Fruit fly (Drosophila melanogaster) whole organism, embryonic: Measurements from ENCODE around the gene Pp4-19C.

Experiments used
- ATbp ChIP-seq: fragments of 200-800 bp; sonication (Bioruptor generic); optimal IDR thresholded peaks from 2 replicates; lab custom pipeline; 2017; ENCODE audit warnings: missing biosample characterization, mild to moderate bottlenecking, missing genetic modification characterization, missing genetic modification reagents
- Atf-2 ChIP-seq: fragments of 200-800 bp; sonication (Bioruptor generic); optimal IDR thresholded peaks from 2 replicates; lab custom pipeline; 2016; ENCODE audit warnings: missing biosample characterization, missing genetic modification characterization
- CG10543 ChIP-seq: fragments of 200-800 bp; sonication (Bioruptor generic); optimal IDR thresholded peaks from 3 replicates; lab custom pipeline; 2017; ENCODE audit warnings: missing biosample characterization, mild to moderate bottlenecking, missing genetic modification characterization, moderate library complexity
- CG10959 ChIP-seq: fragments of 200-800 bp; sonication (Bioruptor generic); IDR thresholded peaks from 2 replicates; pipeline ENCODE4 v1.3.6; 2022; ENCODE audit warnings: missing biosample characterization, missing genetic modification characterization
- CG12744 ChIP-seq: fragments of 200-800 bp; sonication (Bioruptor generic); optimal IDR thresholded peaks from 2 replicates; lab custom pipeline; 2016; ENCODE audit warnings: missing biosample characterization, missing genetic modification characterization
- CG13624 ChIP-seq: fragments of 200-800 bp; sonication (Bioruptor generic); optimal IDR thresholded peaks from 2 replicates; lab custom pipeline; 2016; ENCODE audit warnings: missing biosample characterization, missing genetic modification characterization
- CG14014 ChIP-seq: fragments of 200-800 bp; sonication (Bioruptor generic); IDR thresholded peaks from 2 replicates; pipeline ENCODE4 v1.3.6; 2022; ENCODE audit warnings: missing biosample characterization, missing genetic modification characterization
- CG14860 ChIP-seq: fragments of 200-800 bp; sonication (Bioruptor generic); IDR thresholded peaks from 3 replicates; pipeline ENCODE4 v1.3.6; 2022; ENCODE audit warnings: missing biosample characterization, missing genetic modification characterization; ENCODE audit not compliant: partially characterized antibody
- CG15011 ChIP-seq: fragments of 200-800 bp; sonication (Bioruptor generic); optimal IDR thresholded peaks from 3 replicates; lab custom pipeline; 2018; ENCODE audit warnings: missing biosample characterization, mild to moderate bottlenecking, missing genetic modification characterization
- CG17568 ChIP-seq: fragments of 200-800 bp; sonication (Bioruptor generic); optimal IDR thresholded peaks from 2 replicates; lab custom pipeline; 2018; ENCODE audit warnings: missing biosample characterization, mild to moderate bottlenecking, missing genetic modification characterization, moderate library complexity
- CG17612 ChIP-seq: fragments of 200-800 bp; sonication (Bioruptor generic); IDR thresholded peaks from 2 replicates; pipeline ENCODE4 v1.3.6; 2022; ENCODE audit warnings: missing biosample characterization, missing genetic modification characterization
- CG18262 ChIP-seq: fragments of 200-800 bp; optimal IDR thresholded peaks from 3 replicates; lab custom pipeline; 2019; ENCODE audit warnings: missing biosample characterization, mild to moderate bottlenecking, missing genetic modification characterization, moderate library complexity
- CG2116 ChIP-seq: fragments of 200-800 bp; sonication (Bioruptor generic); optimal IDR thresholded peaks from 3 replicates; lab custom pipeline; 2018; ENCODE audit warnings: missing biosample characterization, mild to moderate bottlenecking, missing genetic modification characterization
- CG2199 ChIP-seq: fragments of 200-800 bp; sonication (Bioruptor generic); IDR thresholded peaks from 3 replicates; pipeline ENCODE4 v1.3.6; 2022; ENCODE audit warnings: missing biosample characterization, missing genetic modification characterization
- CG31224 ChIP-seq: fragments of 200-800 bp; sonication (Bioruptor generic); IDR thresholded peaks from 2 replicates; pipeline ENCODE4 v1.3.6; 2022; ENCODE audit warnings: missing biosample characterization, missing genetic modification characterization
- CG31441 ChIP-seq: fragments of 200-800 bp; sonication (Bioruptor generic); IDR thresholded peaks from 2 replicates; pipeline ENCODE4 v1.3.6; 2022; ENCODE audit warnings: missing biosample characterization, missing genetic modification characterization
- CG3838 ChIP-seq: fragments of 200-800 bp; sonication (Bioruptor generic); optimal IDR thresholded peaks from 3 replicates; lab custom pipeline; 2016; ENCODE audit warnings: missing biosample characterization, missing genetic modification characterization
- CG42726 ChIP-seq: fragments of 200-800 bp; sonication (Bioruptor generic); IDR thresholded peaks from 2 replicates; pipeline ENCODE4 v1.3.6; 2022; ENCODE audit warnings: missing biosample characterization, missing genetic modification characterization; ENCODE audit not compliant: partially characterized antibody
- CG8765 ChIP-seq: fragments of 200-800 bp; sonication (Bioruptor generic); IDR thresholded peaks from 2 replicates; pipeline ENCODE4 v1.3.6; 2022; ENCODE audit warnings: missing biosample characterization, missing genetic modification characterization
- CG9215 ChIP-seq: fragments of 200-800 bp; sonication (Bioruptor generic); IDR thresholded peaks from 2 replicates; pipeline ENCODE4 v1.3.6; 2022; ENCODE audit warnings: missing biosample characterization, missing genetic modification characterization
- CG9609 ChIP-seq: fragments of 200-800 bp; sonication (Bioruptor generic); optimal IDR thresholded peaks from 3 replicates; lab custom pipeline; 2016; ENCODE audit warnings: missing biosample characterization, missing genetic modification characterization
- CG9876 ChIP-seq: fragments of 200-800 bp; sonication (Bioruptor generic); optimal IDR thresholded peaks from 2 replicates; lab custom pipeline; 2016; ENCODE audit warnings: missing biosample characterization, missing genetic modification characterization
- CrebB ChIP-seq: fragments of 200-800 bp; sonication (Bioruptor generic); optimal IDR thresholded peaks from 3 replicates; lab custom pipeline; 2018; ENCODE audit warnings: missing biosample characterization, mild to moderate bottlenecking, missing genetic modification characterization
- Dbx ChIP-seq: fragments of 200-800 bp; sonication (Bioruptor generic); IDR thresholded peaks from 3 replicates; pipeline ENCODE4 v1.3.6; 2022; ENCODE audit warnings: missing biosample characterization, missing genetic modification characterization
- Dek ChIP-seq: fragments of 200-800 bp; sonication (Bioruptor generic); optimal IDR thresholded peaks from 3 replicates; lab custom pipeline; 2019; ENCODE audit warnings: missing biosample characterization, mild to moderate bottlenecking, missing genetic modification characterization, moderate library complexity
- Fer1 ChIP-seq: fragments of 200-800 bp; sonication (Bioruptor generic); optimal IDR thresholded peaks from 2 replicates; lab custom pipeline; 2017; ENCODE audit warnings: missing biosample characterization, mild to moderate bottlenecking, missing genetic modification characterization
- Hmx ChIP-seq: fragments of 200-800 bp; sonication (Bioruptor generic); optimal IDR thresholded peaks from 2 replicates; lab custom pipeline; 2016; ENCODE audit warnings: missing biosample characterization, missing genetic modification characterization
- Hr51 ChIP-seq, 2 experiments: fragments of 200-800 bp; sonication (Bioruptor generic); optimal IDR thresholded peaks; 2 replicates in 1 of 2; 3 replicates in 1 of 2; lab custom pipeline; 2016 to 2018; ENCODE audit warnings: missing biosample characterization in 2 of 2, missing genetic modification characterization in 2 of 2, mild to moderate bottlenecking in 1 of 2, moderate library complexity in 1 of 2
- Hsf ChIP-seq: fragments of 200-800 bp; sonication (Bioruptor generic); optimal IDR thresholded peaks from 3 replicates; lab custom pipeline; 2016; ENCODE audit warnings: missing biosample characterization, missing genetic modification characterization
- Med ChIP-seq: fragments of 200-800 bp; sonication (Bioruptor generic); peaks from one replicate; lab custom pipeline; 2016; ENCODE audit warnings: missing biosample characterization, missing genetic modification characterization, mild to moderate bottlenecking, inconsistent platforms, moderate library complexity
- Side ChIP-seq: fragments of 200-800 bp; sonication (Bioruptor generic); optimal IDR thresholded peaks from 2 replicates; lab custom pipeline; 2016; ENCODE audit warnings: missing biosample characterization, missing genetic modification characterization
- Sry-β ChIP-seq: fragments of 200-800 bp; sonication (Bioruptor generic); optimal IDR thresholded peaks from 2 replicates; lab custom pipeline; 2018; ENCODE audit warnings: missing biosample characterization, mild to moderate bottlenecking, missing genetic modification characterization, moderate library complexity
- Usf ChIP-seq: fragments of 200-800 bp; sonication (Bioruptor generic); optimal IDR thresholded peaks from 2 replicates; lab custom pipeline; 2017; ENCODE audit warnings: missing genotype, missing biosample characterization, missing genetic modification characterization
- Vsx1 ChIP-seq: fragments of 200-800 bp; sonication (Bioruptor generic); optimal IDR thresholded peaks from 2 replicates; lab custom pipeline; 2017; ENCODE audit warnings: missing biosample characterization, mild to moderate bottlenecking, missing genetic modification characterization, missing genetic modification reagents
- al ChIP-seq: fragments of 200-800 bp; sonication (Bioruptor generic); IDR thresholded peaks from 2 replicates; pipeline ENCODE4 v1.3.6; 2022; ENCODE audit warnings: missing biosample characterization, missing genetic modification characterization
- ato ChIP-seq: fragments of 200-800 bp; sonication (Bioruptor generic); IDR thresholded peaks from 2 replicates; pipeline ENCODE4 v1.3.6; 2022; ENCODE audit warnings: missing biosample characterization, missing genetic modification characterization; ENCODE audit not compliant: partially characterized antibody
- cg ChIP-seq: fragments of 200-800 bp; sonication (Bioruptor generic); optimal IDR thresholded peaks from 3 replicates; lab custom pipeline; 2019; ENCODE audit warnings: missing biosample characterization, mild to moderate bottlenecking, missing genetic modification characterization, moderate library complexity
- chm ChIP-seq: fragments of 200-800 bp; sonication (Bioruptor generic); IDR thresholded peaks from 2 replicates; pipeline ENCODE4 v1.3.6; 2022; ENCODE audit warnings: missing biosample characterization, missing genetic modification characterization
- dm ChIP-seq: fragments of 200-800 bp; sonication (Bioruptor generic); optimal IDR thresholded peaks from 3 replicates; lab custom pipeline; 2016; ENCODE audit warnings: missing biosample characterization, missing genetic modification characterization
- dmrt99B ChIP-seq: fragments of 200-800 bp; sonication (Bioruptor generic); optimal IDR thresholded peaks from 2 replicates; lab custom pipeline; 2018; ENCODE audit warnings: missing biosample characterization, mild to moderate bottlenecking, missing genetic modification characterization, moderate library complexity
- gfzf ChIP-seq: fragments of 200-800 bp; sonication (Bioruptor generic); optimal IDR thresholded peaks from 2 replicates; lab custom pipeline; 2016; ENCODE audit warnings: missing biosample characterization, mild to moderate bottlenecking, missing genetic modification characterization, moderate library complexity
- gsb-n ChIP-seq: fragments of 200-800 bp; sonication (Bioruptor generic); optimal IDR thresholded peaks from 3 replicates; lab custom pipeline; 2018; ENCODE audit warnings: missing biosample characterization, mild to moderate bottlenecking, missing genetic modification characterization
- hth ChIP-seq: fragments of >200 bp; optimal IDR thresholded peaks from 2 replicates; lab custom pipeline; 2017; ENCODE audit warnings: inconsistent platforms
- jing ChIP-seq: fragments of 200-800 bp; sonication (Bioruptor generic); optimal IDR thresholded peaks from 2 replicates; lab custom pipeline; 2018; ENCODE audit warnings: missing biosample characterization, mild to moderate bottlenecking, missing genetic modification characterization
- maf-S ChIP-seq: fragments of 200-800 bp; sonication (Bioruptor generic); optimal IDR thresholded peaks from 2 replicates; lab custom pipeline; 2016; ENCODE audit warnings: missing biosample characterization, missing genetic modification characterization
- pzg ChIP-seq: fragments of 200-800 bp; sonication (Bioruptor generic); optimal IDR thresholded peaks from 3 replicates; lab custom pipeline; 2018; ENCODE audit warnings: missing biosample characterization, mild to moderate bottlenecking, missing genetic modification characterization, moderate library complexity
- row ChIP-seq: fragments of 200-800 bp; sonication (Bioruptor generic); IDR thresholded peaks from 3 replicates; pipeline ENCODE4 v1.3.6; 2022; ENCODE audit warnings: missing biosample characterization, missing genetic modification characterization
- sd ChIP-seq: fragments of 200-800 bp; sonication (Bioruptor generic); optimal IDR thresholded peaks from 3 replicates; lab custom pipeline; 2018; ENCODE audit warnings: missing biosample characterization, mild to moderate bottlenecking, missing genetic modification characterization, moderate library complexity
- sisA ChIP-seq: fragments of 200-800 bp; sonication (Bioruptor generic); IDR thresholded peaks from 2 replicates; pipeline ENCODE4 v1.3.6; 2022; ENCODE audit warnings: missing biosample characterization, missing genetic modification characterization
- slbo ChIP-seq: fragments of 200-800 bp; sonication (Bioruptor generic); IDR thresholded peaks from 2 replicates; pipeline ENCODE4 v1.3.6; 2022; ENCODE audit warnings: missing biosample characterization, missing genetic modification characterization

Pp4-19C gene

DNA sequence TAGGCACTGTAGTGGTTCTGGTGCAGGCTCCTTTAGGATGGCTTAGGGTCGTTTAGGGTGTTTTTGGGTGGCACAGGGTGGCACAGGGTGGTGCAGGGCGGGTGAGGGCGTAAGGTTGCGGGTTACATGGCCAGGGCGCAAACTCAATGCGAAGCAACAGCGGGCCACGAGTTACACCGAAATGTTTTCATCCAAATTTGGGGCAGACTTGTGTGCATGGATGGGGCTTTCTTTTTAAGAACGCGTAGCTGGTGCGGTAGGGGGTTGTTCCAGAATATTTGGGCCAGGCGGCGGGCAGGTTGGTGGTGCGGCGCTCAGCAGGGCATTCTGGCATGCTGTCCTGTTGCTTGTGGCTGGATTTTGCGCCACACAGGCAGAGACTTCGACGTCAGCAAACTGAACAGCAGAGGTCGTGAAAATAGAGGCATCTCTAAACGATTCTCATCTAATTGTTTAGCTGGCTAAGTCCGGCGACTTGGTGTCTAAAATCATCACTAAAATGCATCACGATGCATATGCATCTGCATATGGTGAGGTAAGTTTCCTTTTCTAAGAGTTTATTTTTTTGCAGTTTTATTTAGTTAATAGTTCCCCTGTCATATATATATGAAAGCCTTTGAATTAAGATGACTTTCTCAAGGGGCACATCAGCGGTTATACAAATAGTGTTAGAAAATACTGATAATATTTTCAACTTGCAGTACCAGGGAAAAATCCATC lies 24.2 kb upstream of the Pp4-19C start (continued):
- TF ChIP-seq CG17568 (GFP tag; lab: Kevin White, UChicago) (no peak), CG2199 (GFP tag; lab: Robert Waterston, UW) (no peak), Usf (no peak), al (GFP tag; lab: Robert Waterston, UW) (no peak), CG14014 (GFP tag; lab: Robert Waterston, UW) (no peak), CG9876 (GFP tag; lab: Kevin White, UChicago) (no peak), pzg (GFP tag; lab: Kevin White, UChicago) (no peak), CG10959 (GFP tag; lab: Robert Waterston, UW) (no peak), CG12744 (GFP tag; lab: Kevin White, UChicago) (no peak), chm (no peak), Hsf (GFP tag; lab: Kevin White, UChicago) (no peak), CG17612 (GFP tag; lab: Robert Waterston, UW) (no peak), sisA (no peak), Dbx (GFP tag; lab: Robert Waterston, UW) (no peak), Med (GFP tag; lab: Kevin White, UChicago) (peak; percentile 34), Fer1 (no peak), CG9215 (0 out of 2 replicates have a peak, but pooled peaks have one; percentile 17), gfzf (no peak), Side (no peak), dm (no peak), Dek (no peak), slbo (GFP tag; lab: Robert Waterston, UW) (0 out of 2 replicates have a peak, but pooled peaks have one; percentile 11), row (GFP tag; lab: Robert Waterston, UW) (peak; percentile 26; the same call in 2 of the 3 replicates), CG42726 (GFP tag; lab: Robert Waterston, UW) (no peak), CG9609 (no peak), CG14860 (GFP tag; lab: Robert Waterston, UW) (no peak), CG15011 (GFP tag; lab: Kevin White, UChicago) (no peak), jing (no peak), Hr51 (GFP tag; optimal IDR thresholded peaks at IDR 0.05; lab: Kevin White, UChicago) (peak in 1 of 2 experiments; percentile 26), CG31441 (GFP tag; lab: Robert Waterston, UW) (no peak; the same call in 1 of the 2 replicates), CG10543 (GFP tag; lab: Kevin White, UChicago) (peak; percentile 8), CG13624 (no peak), CG18262 (tag; lab: Kevin White, UChicago) (no peak), hth (lab: Kevin White, UChicago) (no peak), Hmx (GFP tag; lab: Kevin White, UChicago) (no peak), sd (tag; lab: Kevin White, UChicago) (no peak), maf-S (GFP tag; lab: Kevin White, UChicago) (no peak), CG2116 (GFP tag; lab: Kevin White, UChicago) (no peak), CG3838 (GFP tag; lab: Kevin White, UChicago) (no peak), Atf-2 (GFP tag; lab: Kevin White, UChicago) (no peak), dmrt99B (tag; lab: Kevin White, UChicago) (peak; percentile 27), gsb-n (tag; lab: Kevin White, UChicago) (no peak), Vsx1 (GFP tag; lab: Kevin White, UChicago) (no peak), cg (GFP tag; lab: Kevin White, UChicago) (no peak), ATbp (GFP tag; lab: Kevin White, UChicago) (no peak), CrebB (tag; lab: Kevin White, UChicago) (no peak), CG31224 (GFP tag; lab: Robert Waterston, UW) (no peak), Sry-β (no peak), ato (no peak), CG8765 (GFP tag; lab: Robert Waterston, UW) (no peak)
